Fruit fly (Drosophila melanogaster): ENCODE data around the gene Cyp4e3.

DNA sequence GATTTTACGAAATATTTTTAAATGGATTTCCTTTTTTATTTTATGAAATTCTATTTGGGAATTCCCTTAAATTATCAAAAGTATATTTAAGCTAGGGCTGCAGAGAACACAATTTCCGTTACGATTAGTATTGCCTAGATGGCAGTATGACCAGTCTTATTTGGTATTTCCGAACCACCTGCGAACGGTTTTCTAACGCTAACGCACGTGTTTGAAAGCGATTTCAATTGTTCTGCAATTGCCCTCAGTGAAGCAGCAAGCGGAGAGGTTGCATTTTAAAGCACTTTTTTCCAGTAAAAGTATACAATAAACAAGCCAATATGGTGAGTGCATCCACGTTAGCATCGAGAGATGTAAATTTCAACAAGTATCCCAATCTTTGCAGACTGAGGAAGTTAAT is 50.3 kb downstream of the Cyp4e3 start, which contains the start of gene hoip:
- TF ChIP-seq svp (GFP tag) = no peak
- no peak for TF ChIP-seq CG6792 (GFP tag; optimal IDR thresholded peaks at IDR 0.05)
- TF ChIP-seq pdm3 (GFP tag; optimal IDR thresholded peaks at IDR 0.05) = no peak
- no peak for TF ChIP-seq CG1621 (tag; optimal IDR thresholded peaks at IDR 0.05)
- TF ChIP-seq Lpt (GFP tag; optimal IDR thresholded peaks at IDR 0.05) = no peak
- TF ChIP-seq esn (GFP tag; optimal IDR thresholded peaks at IDR 0.05) = no peak
- TF ChIP-seq Met (GFP tag; optimal IDR thresholded peaks at IDR 0.05) = no peak
- TF ChIP-seq CG34406 (GFP tag; optimal IDR thresholded peaks at IDR 0.05) = no peak
- no peak for TF ChIP-seq Sox102F (GFP tag; optimal IDR thresholded peaks at IDR 0.05)
- TF ChIP-seq net (GFP tag; optimal IDR thresholded peaks at IDR 0.05) = no peak
- no peak for TF ChIP-seq Eip78C (GFP tag)
- no peak for TF ChIP-seq topi (GFP tag; optimal IDR thresholded peaks at IDR 0.05)
- TF ChIP-seq acj6 (GFP tag; optimal IDR thresholded peaks at IDR 0.05) = no peak

All from whole organism, prepupa.